Fruit fly (Drosophila melanogaster) ovary, adult (tissue): ENCODE data around the gene Surf1.

ENCODE experiments used
- CG17801 ChIP-seq: fragments of 200-800 bp; optimal IDR thresholded peaks from 2 replicates; lab custom pipeline; 2019; ENCODE audit warnings: missing biosample characterization, mild to moderate bottlenecking, missing genetic modification characterization, moderate library complexity; ENCODE audit not compliant: partially characterized antibody

Gene Surf1

DNA sequence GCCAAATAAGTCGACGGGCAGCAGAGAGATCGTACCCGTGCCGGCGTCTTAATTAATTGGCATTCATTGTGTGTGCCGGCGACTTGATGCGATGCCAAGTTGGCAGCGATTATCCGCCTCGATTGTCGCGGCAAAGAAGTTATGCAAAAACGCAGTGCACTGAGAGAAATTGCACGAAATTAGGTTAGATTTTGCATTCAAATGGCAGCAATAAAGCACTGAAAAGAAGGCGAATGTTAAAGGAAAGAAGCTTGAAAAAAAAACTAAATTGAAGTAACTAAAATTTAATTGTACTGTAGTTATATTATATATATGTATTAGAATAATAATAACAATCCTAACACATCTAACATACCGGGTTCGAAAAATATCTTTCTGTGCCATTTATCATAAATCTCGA lies 45.0 kb downstream of the Surf1 start:
- TF ChIP-seq CG17801 (GFP tag; lab: Kevin White, UChicago): no peak

DNA sequence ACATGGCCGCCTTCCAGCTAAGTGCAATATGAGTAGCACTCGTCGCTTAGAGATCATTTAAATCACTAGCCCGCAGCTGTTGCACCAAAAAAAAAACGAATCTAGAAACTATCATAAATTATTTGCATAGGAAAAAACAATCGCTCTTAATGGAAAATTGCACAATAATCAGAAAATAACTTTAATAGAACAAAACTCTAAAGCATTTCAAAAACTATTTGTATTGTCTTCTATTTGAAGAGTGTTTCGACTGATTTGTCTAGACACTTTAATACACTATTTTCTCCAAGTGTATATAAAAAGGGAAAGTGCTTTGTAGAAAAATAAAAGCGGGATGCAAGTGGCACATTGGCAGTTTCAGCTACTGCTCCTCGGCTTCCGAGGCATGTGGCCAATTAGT lies 48.3 kb downstream of the Surf1 start:
- TF ChIP-seq CG17801 (GFP tag; lab: Kevin White, UChicago): no peak

DNA sequence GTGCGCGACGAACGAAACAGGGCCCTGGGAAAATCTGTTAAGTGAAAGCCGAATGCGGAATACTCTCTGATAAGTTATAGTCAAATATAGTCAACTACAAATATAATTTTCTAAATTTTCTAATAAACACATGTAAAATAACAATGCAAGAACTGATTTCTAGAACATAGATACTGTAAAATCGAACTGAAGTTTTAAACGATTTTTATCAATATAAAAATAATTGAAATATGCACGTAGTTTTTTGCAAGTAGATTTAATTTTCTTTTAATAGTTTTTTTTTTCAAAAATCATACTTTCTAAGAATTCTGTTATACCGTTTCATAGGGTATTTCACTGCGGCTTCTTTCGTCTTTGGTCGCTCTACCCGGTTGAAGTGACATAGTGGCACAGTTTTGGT lies 50.2 kb downstream of the Surf1 start:
- TF ChIP-seq CG17801 (GFP tag; lab: Kevin White, UChicago): no peak
